Fruit fly (Drosophila melanogaster) whole organism, adult: ENCODE data around the gene Whamy.

Source experiments
- CG5204 ChIP-seq: fragments of 200-800 bp; sonication (Bioruptor generic); optimal IDR thresholded peaks from 2 replicates; lab custom pipeline; 2016; ENCODE audit warnings: missing biosample characterization, missing genetic modification characterization
- Hr96 ChIP-seq: fragments of 200-800 bp; sonication (Bioruptor generic); optimal IDR thresholded peaks from 2 replicates; lab custom pipeline; 2016; ENCODE audit warnings: missing biosample characterization, missing genetic modification characterization
- cnc ChIP-seq, 2 experiments: fragments of >200 bp; optimal IDR thresholded peaks; 2 replicates each; lab custom pipeline; 2017

- TF ChIP-seq Hr96 (GFP tag; lab: Kevin White, UChicago) (no peak), cnc (optimal IDR thresholded peaks at IDR 0.05; lab: Kevin White, UChicago) (no peak), CG5204 (GFP tag; lab: Kevin White, UChicago) (no peak)
These were observed 26.5 kb downstream of the Whamy start, which contains the start of gene PpD3 for dm6 chr3R:9747875-9747899.
